Fruit fly (Drosophila melanogaster) whole organism, embryonic: ENCODE measurements around the gene CG14221.

Source experiments
- Blimp-1 ChIP-seq: fragments of 200-800 bp; sonication (Bioruptor generic); optimal IDR thresholded peaks from 3 replicates; lab custom pipeline; 2018; ENCODE audit warnings: missing biosample characterization, missing genetic modification characterization, mild to moderate bottlenecking, moderate library complexity, missing genetic modification reagents
- Bteb2 ChIP-seq: fragments of 200-800 bp; sonication (Bioruptor generic); optimal IDR thresholded peaks from 2 replicates; lab custom pipeline; 2016; ENCODE audit warnings: missing biosample characterization, missing genetic modification characterization
- CG11093 ChIP-seq: fragments of 200-800 bp; sonication (Bioruptor generic); IDR thresholded peaks from 3 replicates; pipeline ENCODE4 v1.3.6; 2022; ENCODE audit warnings: missing biosample characterization, missing genetic modification characterization
- CG11398 ChIP-seq: fragments of 200-800 bp; sonication (Bioruptor generic); optimal IDR thresholded peaks from 2 replicates; lab custom pipeline; 2016; ENCODE audit warnings: missing biosample characterization, missing genetic modification characterization
- CG13296 ChIP-seq: fragments of 200-800 bp; sonication (Bioruptor generic); optimal IDR thresholded peaks from 3 replicates; lab custom pipeline; 2018; ENCODE audit warnings: missing biosample characterization, mild to moderate bottlenecking, missing genetic modification characterization
- CG14710 ChIP-seq: fragments of 200-800 bp; sonication (Bioruptor generic); optimal IDR thresholded peaks from 3 replicates; lab custom pipeline; 2019; ENCODE audit warnings: missing biosample characterization, mild to moderate bottlenecking, missing genetic modification characterization, moderate library complexity
- CG15269 ChIP-seq: fragments of 200-800 bp; sonication (Bioruptor generic); optimal IDR thresholded peaks from 2 replicates; lab custom pipeline; 2018; ENCODE audit warnings: missing biosample characterization, mild to moderate bottlenecking, missing genetic modification characterization, moderate library complexity
- CG15696 ChIP-seq: fragments of 200-800 bp; sonication (Bioruptor generic); optimal IDR thresholded peaks from 2 replicates; lab custom pipeline; 2019; ENCODE audit warnings: missing biosample characterization, mild to moderate bottlenecking, missing genetic modification characterization, moderate library complexity
- CG1647 ChIP-seq: fragments of 200-800 bp; sonication (Bioruptor generic); optimal IDR thresholded peaks from 3 replicates; lab custom pipeline; 2016; ENCODE audit warnings: missing biosample characterization, missing genetic modification characterization
- CG16863 ChIP-seq: fragments of 200-800 bp; sonication (Bioruptor generic); optimal IDR thresholded peaks from 3 replicates; lab custom pipeline; 2016; ENCODE audit warnings: missing biosample characterization, missing genetic modification characterization
- CG1792 ChIP-seq: fragments of 200-800 bp; sonication (Bioruptor generic); optimal IDR thresholded peaks from 2 replicates; lab custom pipeline; 2016; ENCODE audit warnings: missing biosample characterization, missing genetic modification characterization
- CG18262 ChIP-seq: fragments of 200-800 bp; optimal IDR thresholded peaks from 3 replicates; lab custom pipeline; 2019; ENCODE audit warnings: missing biosample characterization, mild to moderate bottlenecking, missing genetic modification characterization, moderate library complexity
- CG18619 ChIP-seq: fragments of 200-800 bp; sonication (Bioruptor generic); optimal IDR thresholded peaks from 3 replicates; lab custom pipeline; 2017; ENCODE audit warnings: missing biosample characterization, mild to moderate bottlenecking, missing genetic modification characterization
- CG2129 ChIP-seq: fragments of 200-800 bp; sonication (Bioruptor generic); IDR thresholded peaks from 2 replicates; pipeline ENCODE4 v1.3.6; 2022; ENCODE audit warnings: missing biosample characterization, missing genetic modification characterization; ENCODE audit not compliant: partially characterized antibody
- CG2202 ChIP-seq: fragments of 200-800 bp; sonication (Bioruptor generic); optimal IDR thresholded peaks from 2 replicates; lab custom pipeline; 2018; ENCODE audit warnings: missing biosample characterization, mild to moderate bottlenecking, missing genetic modification characterization
- CG30403 ChIP-seq: fragments of 200-800 bp; sonication (Bioruptor generic); optimal IDR thresholded peaks from 3 replicates; lab custom pipeline; 2016; ENCODE audit warnings: missing biosample characterization, missing genetic modification characterization
- CG3065 ChIP-seq: fragments of 200-800 bp; sonication (Bioruptor generic); optimal IDR thresholded peaks from 2 replicates; lab custom pipeline; 2016; ENCODE audit warnings: missing biosample characterization, missing genetic modification characterization
- CG34224 ChIP-seq: fragments of 200-800 bp; sonication (Bioruptor generic); IDR thresholded peaks from 3 replicates; pipeline ENCODE4 v1.3.6; 2022; ENCODE audit warnings: missing biosample characterization, missing genetic modification characterization; ENCODE audit not compliant: partially characterized antibody
- CG42726 ChIP-seq: fragments of 200-800 bp; sonication (Bioruptor generic); IDR thresholded peaks from 2 replicates; pipeline ENCODE4 v1.3.6; 2022; ENCODE audit warnings: missing biosample characterization, missing genetic modification characterization; ENCODE audit not compliant: partially characterized antibody
- CG4360 ChIP-seq: fragments of 200-800 bp; sonication (Bioruptor generic); IDR thresholded peaks from 2 replicates; pipeline ENCODE4 v1.3.6; 2022; ENCODE audit warnings: missing biosample characterization, missing genetic modification characterization
- CG4820 ChIP-seq: fragments of 200-800 bp; sonication (Bioruptor generic); optimal IDR thresholded peaks from 3 replicates; lab custom pipeline; 2016; ENCODE audit warnings: missing biosample characterization, missing genetic modification characterization
- CG5245 ChIP-seq: fragments of 200-800 bp; sonication (Bioruptor generic); optimal IDR thresholded peaks from 3 replicates; lab custom pipeline; 2016; ENCODE audit warnings: missing biosample characterization, missing genetic modification characterization
- CG7372 ChIP-seq: fragments of 200-800 bp; sonication (Bioruptor generic); IDR thresholded peaks from 2 replicates; pipeline ENCODE4 v1.3.6; 2022; ENCODE audit warnings: missing biosample characterization, missing genetic modification characterization
- CG8388 ChIP-seq: fragments of 200-800 bp; sonication (Bioruptor generic); optimal IDR thresholded peaks from 2 replicates; lab custom pipeline; 2019; ENCODE audit warnings: missing biosample characterization, mild to moderate bottlenecking, missing genetic modification characterization, moderate library complexity
- CHES-1-like ChIP-seq: fragments of 200-800 bp; sonication (Bioruptor generic); optimal IDR thresholded peaks from 2 replicates; lab custom pipeline; 2016; ENCODE audit warnings: missing biosample characterization, missing genetic modification characterization
- D ChIP-seq, 2 experiments: fragments of 200-800 bp in 1 of 2; fragments of >200 bp in 1 of 2; sonication (Bioruptor generic) in 1 of 2; optimal IDR thresholded peaks; 2 replicates in 1 of 2; 3 replicates in 1 of 2; lab custom pipeline; 2017; ENCODE audit warnings: mild to moderate bottlenecking in 1 of 2, missing biosample characterization in 1 of 2, missing genetic modification characterization in 1 of 2, missing genetic modification reagents in 1 of 2
- Dek ChIP-seq: fragments of 200-800 bp; sonication (Bioruptor generic); optimal IDR thresholded peaks from 3 replicates; lab custom pipeline; 2019; ENCODE audit warnings: missing biosample characterization, mild to moderate bottlenecking, missing genetic modification characterization, moderate library complexity
- Dref ChIP-seq: fragments of 200-800 bp; sonication (Bioruptor generic); IDR thresholded peaks from 2 replicates; pipeline ENCODE4 v1.3.6; 2022; ENCODE audit warnings: missing biosample characterization, missing genetic modification characterization
- Elba2 ChIP-seq: fragments of 200-800 bp; sonication (Bioruptor generic); optimal IDR thresholded peaks from 3 replicates; lab custom pipeline; 2016; ENCODE audit warnings: missing biosample characterization, missing genetic modification characterization
- HmgD ChIP-seq: fragments of 200-800 bp; sonication (Bioruptor generic); optimal IDR thresholded peaks from 3 replicates; lab custom pipeline; 2016; ENCODE audit warnings: missing biosample characterization, missing genetic modification characterization
- Hmx ChIP-seq: fragments of 200-800 bp; sonication (Bioruptor generic); optimal IDR thresholded peaks from 2 replicates; lab custom pipeline; 2016; ENCODE audit warnings: missing biosample characterization, missing genetic modification characterization
- Hr39 ChIP-seq: fragments of >200 bp; optimal IDR thresholded peaks from 2 replicates; lab custom pipeline; 2017
- Six4 ChIP-seq: fragments of 200-800 bp; sonication (Bioruptor generic); optimal IDR thresholded peaks from 2 replicates; lab custom pipeline; 2016; ENCODE audit warnings: missing biosample characterization, missing genetic modification characterization
- Sox100B ChIP-seq: fragments of 200-800 bp; sonication (Bioruptor generic); optimal IDR thresholded peaks from 3 replicates; lab custom pipeline; 2018; ENCODE audit warnings: missing biosample characterization, mild to moderate bottlenecking, missing genetic modification characterization
- Xrp1 ChIP-seq: fragments of 200-800 bp; sonication (Bioruptor generic); IDR thresholded peaks from 2 replicates; pipeline ENCODE4 v1.3.6; 2022; ENCODE audit warnings: missing biosample characterization, missing genetic modification characterization
- ase ChIP-seq: fragments of 200-800 bp; sonication (Bioruptor generic); IDR thresholded peaks from 3 replicates; pipeline ENCODE4 v1.3.6; 2022; ENCODE audit warnings: missing biosample characterization, missing genetic modification characterization
- bcd ChIP-seq: fragments of 200-800 bp; sonication (Bioruptor generic); optimal IDR thresholded peaks from 2 replicates; lab custom pipeline; 2017; ENCODE audit warnings: missing biosample characterization, mild to moderate bottlenecking, missing genetic modification characterization
- danr ChIP-seq: fragments of 200-800 bp; sonication (Bioruptor generic); IDR thresholded peaks from 2 replicates; pipeline ENCODE4 v1.3.6; 2022; ENCODE audit warnings: missing biosample characterization, missing genetic modification characterization
- dmrt99B ChIP-seq: fragments of 200-800 bp; sonication (Bioruptor generic); optimal IDR thresholded peaks from 2 replicates; lab custom pipeline; 2018; ENCODE audit warnings: missing biosample characterization, mild to moderate bottlenecking, missing genetic modification characterization, moderate library complexity
- dysf ChIP-seq: fragments of 200-800 bp; sonication (Bioruptor generic); IDR thresholded peaks from 3 replicates; pipeline ENCODE4 v1.3.6; 2022; ENCODE audit warnings: missing biosample characterization, missing genetic modification characterization
- ftz-f1 ChIP-seq: fragments of 200-800 bp; sonication (Bioruptor generic); optimal IDR thresholded peaks from 2 replicates; lab custom pipeline; 2016; ENCODE audit warnings: missing biosample characterization, missing genetic modification characterization
- gce ChIP-seq: fragments of 200-800 bp; sonication (Bioruptor generic); IDR thresholded peaks from 3 replicates; pipeline ENCODE4 v1.3.6; 2022; ENCODE audit warnings: missing biosample characterization, missing genetic modification characterization
- gcm ChIP-seq: fragments of 200-800 bp; sonication (Bioruptor generic); optimal IDR thresholded peaks from 2 replicates; lab custom pipeline; 2019; ENCODE audit warnings: missing biosample characterization, mild to moderate bottlenecking, missing genetic modification characterization, moderate library complexity
- her ChIP-seq: fragments of 200-800 bp; sonication (Bioruptor generic); optimal IDR thresholded peaks from 2 replicates; lab custom pipeline; 2016; ENCODE audit warnings: missing biosample characterization, missing genetic modification characterization
- lbe ChIP-seq: fragments of 200-800 bp; sonication (Bioruptor generic); optimal IDR thresholded peaks from 2 replicates; lab custom pipeline; 2016; ENCODE audit warnings: missing biosample characterization, mild to moderate bottlenecking, missing genetic modification characterization
- mld ChIP-seq: fragments of 200-800 bp; sonication (Bioruptor generic); IDR thresholded peaks from 3 replicates; pipeline ENCODE4 v1.3.6; 2022; ENCODE audit warnings: missing biosample characterization, missing genetic modification characterization; ENCODE audit not compliant: partially characterized antibody
- pan ChIP-seq, 4 experiments: fragments of >200 bp in 3 of 4; fragments of 200-800 bp in 1 of 4; sonication (Bioruptor generic) in 1 of 4; optimal IDR thresholded peaks in 3 of 4; IDR thresholded peaks in 1 of 4; 2 replicates each; pipeline versions ENCODE4 v1.3.6 to Lab custom; 2017 to 2022; ENCODE audit warnings: missing biosample characterization in 2 of 4, missing genetic modification characterization in 2 of 4, mixed read lengths in 1 of 4
- rib ChIP-seq: fragments of 200-800 bp; sonication (Bioruptor generic); IDR thresholded peaks from 2 replicates; pipeline ENCODE4 v1.3.6; 2022; ENCODE audit warnings: missing biosample characterization, missing genetic modification characterization
- sima ChIP-seq: fragments of 200-800 bp; sonication (Bioruptor generic); optimal IDR thresholded peaks from 2 replicates; lab custom pipeline; 2016; ENCODE audit warnings: missing biosample characterization, missing genetic modification characterization
- sug ChIP-seq: fragments of 200-800 bp; optimal IDR thresholded peaks from 2 replicates; lab custom pipeline; 2019; ENCODE audit warnings: missing biosample characterization, mild to moderate bottlenecking, missing genetic modification characterization, moderate library complexity
- wor ChIP-seq: fragments of 200-800 bp; sonication (Bioruptor generic); IDR thresholded peaks from 2 replicates; pipeline ENCODE4 v1.3.6; 2022; ENCODE audit warnings: missing biosample characterization, missing genetic modification characterization

CG14221 gene

DNA sequence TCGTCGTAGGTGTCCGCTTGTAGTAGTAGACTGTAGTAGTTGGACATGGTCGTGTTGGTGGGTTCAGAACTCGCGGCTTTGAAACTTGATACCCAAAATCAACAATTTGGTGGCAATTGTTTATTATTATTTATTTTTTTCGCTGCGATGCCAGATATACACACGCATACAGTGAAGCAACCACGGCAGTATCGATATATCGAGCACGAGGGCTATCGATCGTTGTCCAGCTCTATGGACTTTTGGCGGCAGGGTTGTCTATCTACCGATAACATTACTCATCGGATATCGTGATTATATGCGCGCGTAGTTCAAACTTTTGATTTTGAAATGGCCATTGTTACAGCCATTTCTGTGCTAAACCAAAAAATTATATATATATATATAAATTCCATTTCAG is 19.4 kb downstream of the CG14221 start, which contains the start of gene CG14220 (continued):
- TF ChIP-seq bcd (GFP tag; lab: Kevin White, UChicago), result no peak
- no peak for TF ChIP-seq CG5245
- TF ChIP-seq pan (optimal IDR thresholded peaks at IDR 0.05; lab: Kevin White, UChicago), result no peak
- TF ChIP-seq pan (GFP tag; optimal IDR thresholded peaks at IDR 0.05 in 1 of 2, IDR thresholded peaks at IDR 0.05 in 1 of 2), result no peak
- TF ChIP-seq CG13296 (GFP tag; lab: Kevin White, UChicago), result peak; percentile 9
- TF ChIP-seq Hr39 (lab: Kevin White, UChicago), result no peak
- no peak for TF ChIP-seq Elba2
- no peak for TF ChIP-seq rib (GFP tag; lab: Robert Waterston, UW)
- peak; percentile 99 for TF ChIP-seq Dref
- peak; percentile 28 for TF ChIP-seq sug
- no peak for TF ChIP-seq HmgD (GFP tag; lab: Kevin White, UChicago)
- no peak for TF ChIP-seq CG1792 (GFP tag; lab: Kevin White, UChicago)
- no peak for TF ChIP-seq danr (GFP tag; lab: Robert Waterston, UW)
- no peak for TF ChIP-seq gcm (GFP tag; lab: Kevin White, UChicago)
- no peak for TF ChIP-seq her (GFP tag; lab: Kevin White, UChicago)
- no peak for TF ChIP-seq CG11093 (GFP tag; lab: Robert Waterston, UW)
- no peak for TF ChIP-seq CG15269 (tag; lab: Kevin White, UChicago)
- TF ChIP-seq CG4820 (GFP tag; lab: Kevin White, UChicago), result no peak
- no peak for TF ChIP-seq Blimp-1 (GFP tag; lab: Kevin White, UChicago)
- peak; percentile 44 for TF ChIP-seq CG14710
- TF ChIP-seq Hmx, result no peak
- TF ChIP-seq sima, result no peak
- TF ChIP-seq Xrp1, result 0 out of 2 replicates have a peak, but pooled peaks have one; percentile 13
- TF ChIP-seq ase (GFP tag; lab: Robert Waterston, UW), result no peak
- TF ChIP-seq mld (GFP tag; lab: Robert Waterston, UW), result peak; percentile 93
- TF ChIP-seq CG4360, result no peak
- TF ChIP-seq CG2129, result peak; percentile 63
- TF ChIP-seq CG11398 (GFP tag; lab: Kevin White, UChicago), result no peak
- no peak for TF ChIP-seq CG3065 (GFP tag; lab: Kevin White, UChicago)
- no peak for TF ChIP-seq CG7372 (GFP tag; lab: Robert Waterston, UW)
- TF ChIP-seq ftz-f1, result no peak
- no peak for TF ChIP-seq gce (GFP tag; lab: Robert Waterston, UW)
- TF ChIP-seq CG16863 (GFP tag; lab: Kevin White, UChicago), result no peak
- TF ChIP-seq dmrt99B (tag; lab: Kevin White, UChicago), result no peak
- TF ChIP-seq CG30403, result no peak
- no peak for TF ChIP-seq CG18619 (GFP tag; lab: Kevin White, UChicago)
- TF ChIP-seq CG1647 (GFP tag; lab: Kevin White, UChicago), result no peak
- TF ChIP-seq dysf (GFP tag; lab: Robert Waterston, UW), result no peak
- TF ChIP-seq CG2202 (tag; lab: Kevin White, UChicago), result no peak
- no peak for TF ChIP-seq Six4 (GFP tag; lab: Kevin White, UChicago)
- no peak for TF ChIP-seq CG8388
- TF ChIP-seq D (optimal IDR thresholded peaks at IDR 0.05; lab: Kevin White, UChicago), result no peak
- TF ChIP-seq D (GFP tag; optimal IDR thresholded peaks at IDR 0.05; lab: Kevin White, UChicago), result no peak
- peak; percentile 90 for TF ChIP-seq CG42726
- peak; percentile 7 for TF ChIP-seq CG18262
- TF ChIP-seq CG15696, result no peak
- TF ChIP-seq lbe, result peak; percentile 32
- no peak for TF ChIP-seq Bteb2 (GFP tag; lab: Kevin White, UChicago)
- TF ChIP-seq CHES-1-like, result peak; percentile 10
- TF ChIP-seq CG34224 (GFP tag; lab: Robert Waterston, UW), result peak; percentile 97
- TF ChIP-seq wor (GFP tag; lab: Robert Waterston, UW), result no peak
- peak; percentile 13 for TF ChIP-seq Dek (tag; lab: Kevin White, UChicago)
- no peak for TF ChIP-seq Sox100B (GFP tag; lab: Kevin White, UChicago)
